Worm (Caenorhabditis elegans): ENCODE measurements around the gene R05A10.7.

ce11 chrIV:14143042-14143441, 19.6 kb downstream of the R05A10.7 start:
- TF ChIP-seq nhr-237 (tag; optimal IDR thresholded peaks at IDR 0.05) (no peak), aly-2 (tag; optimal IDR thresholded peaks at IDR 0.05) (no peak), zag-1 (tag; optimal IDR thresholded peaks at IDR 0.05) (no peak), nfya-1 (tag; optimal IDR thresholded peaks at IDR 0.05; ENCODE audit: insufficient read depth) (no peak), lin-15B (tag; optimal IDR thresholded peaks at IDR 0.05) (no peak), ama-1 (optimal IDR thresholded peaks at IDR 0.05) (no peak), unc-39 (tag; optimal IDR thresholded peaks at IDR 0.05) (no peak), nhr-12 (tag; optimal IDR thresholded peaks at IDR 0.05) (no peak), mdl-1 (tag; optimal IDR thresholded peaks at IDR 0.05) (no peak), ceh-16 (tag; optimal IDR thresholded peaks at IDR 0.05) (no peak), egl-27 (tag; optimal IDR thresholded peaks at IDR 0.05) (no peak)

All from whole organism, L3 larva.